Fruit fly (Drosophila melanogaster) whole organism, adult: ENCODE measurements around the gene CG8460.

ENCODE experiments used
- CG11617 ChIP-seq: fragments of 200-800 bp; sonication (Bioruptor generic); optimal IDR thresholded peaks from 2 replicates; lab custom pipeline; 2017; ENCODE audit warnings: mild to moderate bottlenecking, missing biosample characterization, missing genetic modification reagents, missing genetic modification characterization
- CG12768 ChIP-seq: fragments of 200-800 bp; sonication (Bioruptor generic); optimal IDR thresholded peaks from 2 replicates; lab custom pipeline; 2017; ENCODE audit warnings: missing biosample characterization, missing genetic modification characterization, mild to moderate bottlenecking, moderate library complexity, missing genetic modification reagents
- CG14711 ChIP-seq: fragments of 200-800 bp; sonication (Bioruptor generic); optimal IDR thresholded peaks from 2 replicates; lab custom pipeline; 2018; ENCODE audit warnings: missing biosample characterization, mild to moderate bottlenecking, missing genetic modification characterization, moderate library complexity
- CG1620 ChIP-seq: fragments of 200-800 bp; sonication (Bioruptor generic); optimal IDR thresholded peaks from 2 replicates; lab custom pipeline; 2016; ENCODE audit warnings: missing biosample characterization, missing genetic modification characterization
- CG33017 ChIP-seq: fragments of 200-800 bp; sonication (Bioruptor generic); optimal IDR thresholded peaks from 2 replicates; lab custom pipeline; 2018; ENCODE audit warnings: missing biosample characterization, mild to moderate bottlenecking, missing genetic modification characterization, moderate library complexity
- CG5204 ChIP-seq: fragments of 200-800 bp; sonication (Bioruptor generic); optimal IDR thresholded peaks from 2 replicates; lab custom pipeline; 2016; ENCODE audit warnings: missing biosample characterization, missing genetic modification characterization
- CG7045 ChIP-seq: fragments of 200-800 bp; sonication (Bioruptor generic); optimal IDR thresholded peaks from 2 replicates; lab custom pipeline; 2017; ENCODE audit warnings: missing biosample characterization, mild to moderate bottlenecking, missing genetic modification characterization
- CG7101 ChIP-seq: fragments of 200-800 bp; sonication (Bioruptor generic); optimal IDR thresholded peaks from 2 replicates; lab custom pipeline; 2018; ENCODE audit warnings: missing biosample characterization, mild to moderate bottlenecking, missing genetic modification characterization, moderate library complexity
- Clk ChIP-seq: fragments of 200-800 bp; sonication (Bioruptor generic); optimal IDR thresholded peaks from 2 replicates; lab custom pipeline; 2017; ENCODE audit warnings: missing biosample characterization, missing genetic modification characterization
- Crg-1 ChIP-seq: fragments of 200-800 bp; sonication (Bioruptor generic); optimal IDR thresholded peaks from 2 replicates; lab custom pipeline; 2016; ENCODE audit warnings: missing biosample characterization, missing genetic modification characterization
- Hr96 ChIP-seq: fragments of 200-800 bp; sonication (Bioruptor generic); optimal IDR thresholded peaks from 2 replicates; lab custom pipeline; 2016; ENCODE audit warnings: missing biosample characterization, missing genetic modification characterization
- Mnt ChIP-seq: fragments of 200-800 bp; sonication (Bioruptor generic); optimal IDR thresholded peaks from 2 replicates; lab custom pipeline; 2016; ENCODE audit warnings: missing biosample characterization, mild to moderate bottlenecking, missing genetic modification characterization
- bab1 ChIP-seq: fragments of 200-800 bp; sonication (Bioruptor generic); optimal IDR thresholded peaks from 3 replicates; lab custom pipeline; 2019; ENCODE audit warnings: missing biosample characterization, mild to moderate bottlenecking, missing genetic modification characterization, moderate library complexity
- cic ChIP-seq: fragments of 200-800 bp; sonication (Bioruptor generic); optimal IDR thresholded peaks from 2 replicates; lab custom pipeline; 2017; ENCODE audit warnings: missing biosample characterization, mild to moderate bottlenecking, missing genetic modification characterization, moderate library complexity
- cnc ChIP-seq, 2 experiments: fragments of >200 bp; optimal IDR thresholded peaks; 2 replicates each; lab custom pipeline; 2017
- kay ChIP-seq: fragments of 200-800 bp; sonication (Bioruptor generic); peaks from one replicate; lab custom pipeline; 2016; ENCODE audit warnings: missing biosample characterization, missing genetic modification characterization, borderline replicate concordance
- ovo ChIP-seq: fragments of 200-800 bp; sonication (Bioruptor generic); optimal IDR thresholded peaks from 2 replicates; lab custom pipeline; 2016; ENCODE audit warnings: missing biosample characterization, missing genetic modification characterization
- pad ChIP-seq: fragments of 200-800 bp; sonication (Bioruptor generic); optimal IDR thresholded peaks from 3 replicates; lab custom pipeline; 2017; ENCODE audit warnings: missing biosample characterization, missing genetic modification characterization, mild to moderate bottlenecking, moderate library complexity, missing genetic modification reagents
- tj ChIP-seq: fragments of 200-800 bp; sonication (Bioruptor generic); optimal IDR thresholded peaks from 3 replicates; lab custom pipeline; 2017; ENCODE audit warnings: missing biosample characterization, mild to moderate bottlenecking, missing genetic modification characterization, moderate library complexity
- toe ChIP-seq: fragments of 200-800 bp; sonication (Bioruptor generic); optimal IDR thresholded peaks from 2 replicates; lab custom pipeline; 2016; ENCODE audit warnings: missing biosample characterization, missing genetic modification characterization

The CG8460 gene

DNA sequence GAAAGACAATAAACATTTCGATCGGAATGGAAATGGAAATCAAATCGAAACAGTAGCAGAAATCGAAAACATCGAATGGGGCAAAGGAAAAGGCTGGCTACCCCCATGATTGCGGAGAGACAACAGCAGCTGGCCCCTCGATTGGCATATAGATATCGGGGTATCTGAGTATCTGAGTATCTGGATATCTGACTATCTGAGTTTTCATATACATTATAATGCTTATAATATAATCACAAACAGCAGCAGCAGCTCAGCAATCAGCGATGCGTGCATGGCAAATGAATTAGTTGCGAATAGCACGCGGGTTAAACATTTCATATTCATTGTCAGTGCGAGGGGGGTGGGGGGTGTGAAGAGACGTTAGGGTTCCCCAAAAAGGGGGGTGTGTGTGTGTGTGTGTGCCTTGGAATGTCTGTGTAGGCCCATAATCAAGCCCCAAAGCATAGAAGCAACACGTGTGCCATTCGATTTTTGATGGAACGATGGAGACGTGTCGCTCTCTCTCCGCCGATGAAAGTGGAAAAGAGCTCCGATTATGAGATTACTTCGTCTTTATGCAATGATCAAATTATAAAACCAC is 26.3 kb upstream of the CG8460 start:
- no peak for TF ChIP-seq pad
- TF ChIP-seq Hr96 (GFP tag; lab: Kevin White, UChicago) = no peak
- TF ChIP-seq CG1620 (GFP tag; lab: Kevin White, UChicago) = no peak
- no peak for TF ChIP-seq toe (GFP tag; lab: Kevin White, UChicago)
- no peak for TF ChIP-seq Mnt (GFP tag; lab: Kevin White, UChicago)
- no peak for TF ChIP-seq kay
- TF ChIP-seq cnc (optimal IDR thresholded peaks at IDR 0.05; lab: Kevin White, UChicago) = no peak
- no peak for TF ChIP-seq tj
- TF ChIP-seq CG7101 = no peak
- no peak for TF ChIP-seq cic (GFP tag; lab: Kevin White, UChicago)

DNA sequence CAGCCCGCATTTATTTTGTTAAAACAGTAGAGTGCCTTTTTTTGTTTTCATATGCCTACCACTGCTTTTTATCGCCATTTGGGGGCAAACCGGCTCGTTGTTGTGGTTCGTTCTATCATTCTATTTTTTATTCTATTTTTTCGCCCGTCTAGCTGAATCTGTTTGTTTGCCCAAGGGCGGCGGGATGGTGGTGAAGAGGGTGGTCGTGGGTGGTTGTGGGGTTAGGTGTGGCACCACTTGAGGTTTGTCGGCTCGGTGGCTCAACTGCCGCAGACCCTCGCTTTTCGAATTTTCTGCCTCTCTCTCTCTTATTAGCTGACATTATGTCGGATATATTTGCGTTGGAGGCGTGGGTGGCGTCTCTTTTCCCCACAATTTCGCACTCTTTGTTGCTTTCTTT is 25.4 kb upstream of the CG8460 start:
- TF ChIP-seq cic (GFP tag; lab: Kevin White, UChicago) (peak; percentile 6), kay (peak; percentile 30), Hr96 (GFP tag; lab: Kevin White, UChicago) (no peak), CG12768 (GFP tag; lab: Kevin White, UChicago) (peak; percentile 37), toe (GFP tag; lab: Kevin White, UChicago) (no peak), pad (no peak), cnc (optimal IDR thresholded peaks at IDR 0.05; lab: Kevin White, UChicago) (no peak), tj (no peak)

DNA sequence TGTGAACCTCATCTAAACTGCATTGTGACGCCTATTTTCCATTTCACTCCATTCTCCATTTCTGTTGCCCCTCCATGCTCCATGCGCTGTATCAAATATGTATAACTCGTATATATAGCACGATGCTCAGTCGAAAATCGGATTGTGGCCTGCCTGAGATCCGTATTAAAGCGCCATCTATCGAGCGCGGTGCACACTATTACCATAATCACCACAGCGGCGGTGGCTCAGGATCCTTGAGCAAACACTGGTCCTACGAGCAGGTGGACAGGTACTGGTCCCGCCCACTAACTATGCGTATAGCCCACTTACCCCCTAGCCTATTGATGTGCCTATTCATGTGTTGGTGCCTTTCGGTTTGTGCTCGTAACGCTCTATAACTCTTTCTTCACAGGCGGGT is 12.0 kb upstream of the CG8460 start:
- TF ChIP-seq CG33017 (no peak), CG1620 (GFP tag; lab: Kevin White, UChicago) (no peak), CG12768 (GFP tag; lab: Kevin White, UChicago) (no peak), CG14711 (tag; lab: Kevin White, UChicago) (no peak), pad (no peak), CG7045 (GFP tag; lab: Kevin White, UChicago) (no peak), kay (no peak), Crg-1 (no peak), Hr96 (GFP tag; lab: Kevin White, UChicago) (no peak), bab1 (GFP tag; lab: Kevin White, UChicago) (no peak), ovo (no peak), Clk (GFP tag; lab: Kevin White, UChicago) (no peak), Mnt (GFP tag; lab: Kevin White, UChicago) (no peak), toe (GFP tag; lab: Kevin White, UChicago) (no peak), tj (no peak), cnc (optimal IDR thresholded peaks at IDR 0.05; lab: Kevin White, UChicago) (no peak), CG11617 (no peak), cic (GFP tag; lab: Kevin White, UChicago) (no peak), CG7101 (no peak), CG5204 (GFP tag; lab: Kevin White, UChicago) (no peak)

DNA sequence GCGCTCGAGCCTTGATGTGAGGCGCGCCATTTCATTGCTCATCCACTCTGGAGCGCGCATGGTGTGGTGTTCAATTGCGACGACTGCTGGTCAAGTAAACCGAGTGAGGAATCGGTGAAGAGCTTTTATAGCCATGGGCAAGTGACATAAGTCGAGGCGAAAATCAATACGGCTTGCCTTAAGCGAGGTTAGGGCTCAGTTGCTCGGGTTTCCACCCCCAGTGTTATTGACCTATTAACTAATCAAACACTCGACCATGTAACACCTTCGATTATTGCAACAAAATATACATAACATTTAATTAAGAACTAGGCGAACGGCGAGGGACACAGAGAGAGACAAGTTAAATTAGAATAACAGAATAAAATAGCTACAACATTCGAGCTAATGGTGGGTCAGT is 6.3 kb upstream of the CG8460 start, which contains the start of gene CG34134:
TSS of gene CG34134 (minus strand) at position 101 of the 400 bp plus-strand sequence.
- TF ChIP-seq CG1620 (GFP tag; lab: Kevin White, UChicago) = no peak
- no peak for TF ChIP-seq CG14711 (tag; lab: Kevin White, UChicago)
- TF ChIP-seq toe (GFP tag; lab: Kevin White, UChicago) = no peak
- TF ChIP-seq Crg-1 = no peak
- TF ChIP-seq cic (GFP tag; lab: Kevin White, UChicago) = no peak
- no peak for TF ChIP-seq CG7045 (GFP tag; lab: Kevin White, UChicago)

DNA sequence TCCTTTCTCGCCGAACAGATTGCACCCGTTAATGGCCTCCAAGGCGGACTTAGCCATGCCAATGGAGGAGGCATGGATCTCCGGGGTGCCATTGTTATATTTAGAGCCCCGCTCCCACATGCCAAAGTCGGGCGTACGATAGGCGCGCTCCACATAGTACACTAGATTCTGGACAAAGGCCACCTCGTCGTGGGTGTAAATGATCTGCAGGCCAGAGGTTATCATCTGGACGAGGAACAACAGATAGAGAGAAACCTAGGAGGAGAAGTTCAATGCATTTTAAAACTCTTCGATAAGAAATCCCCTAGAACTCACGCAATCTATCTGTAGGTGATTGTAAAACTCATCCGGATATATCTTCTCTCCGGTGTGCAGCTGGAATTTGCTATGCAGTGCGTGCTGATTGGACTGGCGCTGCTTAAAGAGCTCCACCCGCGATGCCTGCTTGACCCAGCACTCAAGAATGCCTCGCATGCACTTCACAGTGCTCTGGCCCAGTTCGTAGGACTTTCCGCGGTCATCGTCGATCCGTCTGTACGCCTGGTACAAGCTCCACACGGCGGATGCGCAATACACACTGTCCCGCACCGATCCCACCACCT is 1.2 kb upstream of the CG8460 start:
- TF ChIP-seq ovo = no peak
- TF ChIP-seq CG14711 (tag; lab: Kevin White, UChicago) = no peak
- TF ChIP-seq CG7101 = no peak
- TF ChIP-seq CG7045 (GFP tag; lab: Kevin White, UChicago) = no peak
- no peak for TF ChIP-seq Hr96 (GFP tag; lab: Kevin White, UChicago)
- TF ChIP-seq kay = no peak

DNA sequence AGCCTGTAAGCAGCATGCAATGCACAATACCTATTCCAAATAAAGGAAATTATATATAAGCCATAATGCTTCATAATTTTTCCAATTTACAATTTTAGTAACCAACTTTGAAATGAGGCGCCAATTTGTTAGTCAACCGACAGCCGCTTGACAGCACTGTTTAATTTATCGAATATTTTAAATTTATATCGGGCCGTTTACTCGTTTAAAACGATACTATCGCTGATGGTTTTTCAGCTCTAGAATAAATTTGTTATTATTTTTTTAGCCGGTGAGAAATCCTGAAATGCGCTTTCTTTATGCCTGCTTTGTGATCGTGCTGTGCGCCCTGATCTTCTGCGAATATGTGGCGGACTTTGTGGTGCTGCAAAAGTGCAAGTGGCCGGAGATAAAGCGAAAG is 1.8 kb downstream of the CG8460 start, which contains the start of gene PGAP5:
TSS of gene PGAP5 (plus strand) at position 126 of the 400 bp plus-strand sequence.
- TF ChIP-seq tj = no peak
- TF ChIP-seq pad = peak; percentile 51
- no peak for TF ChIP-seq CG11617
- no peak for TF ChIP-seq CG12768 (GFP tag; lab: Kevin White, UChicago)
- TF ChIP-seq CG14711 (tag; lab: Kevin White, UChicago) = no peak
- TF ChIP-seq ovo = no peak
- no peak for TF ChIP-seq cnc (optimal IDR thresholded peaks at IDR 0.05; lab: Kevin White, UChicago)
- peak; percentile 59 for TF ChIP-seq Crg-1
- TF ChIP-seq Mnt (GFP tag; lab: Kevin White, UChicago) = peak; percentile 33
- TF ChIP-seq CG7101 = peak; percentile 60
- peak; percentile 21 for TF ChIP-seq bab1 (GFP tag; lab: Kevin White, UChicago)
- no peak for TF ChIP-seq CG7045 (GFP tag; lab: Kevin White, UChicago)
- peak; percentile 5 for TF ChIP-seq CG33017
- TF ChIP-seq CG5204 (GFP tag; lab: Kevin White, UChicago) = no peak
- TF ChIP-seq toe (GFP tag; lab: Kevin White, UChicago) = no peak
- no peak for TF ChIP-seq kay
- TF ChIP-seq Hr96 (GFP tag; lab: Kevin White, UChicago) = no peak
- peak; percentile 50 for TF ChIP-seq cic (GFP tag; lab: Kevin White, UChicago)
- peak; percentile 61 for TF ChIP-seq CG1620 (GFP tag; lab: Kevin White, UChicago)
- no peak for TF ChIP-seq Clk (GFP tag; lab: Kevin White, UChicago)
